Worm (Caenorhabditis elegans): ENCODE data around the gene epic-3.

Gene epic-3

ce11 chrIV:1711029-1711489, 13.1 kb downstream of the epic-3 start, which contains the start of gene rpi-2:
Gene rpi-2, plus strand, starts transcription at chrIV:1711262.
- 0 out of 2 replicates have a peak, but pooled peaks have one; percentile 40 for TF ChIP-seq scrt-1 (GFP tag; IDR thresholded peaks at IDR 0.05)
- peak; percentile 41 for TF ChIP-seq ets-7 (tag; optimal IDR thresholded peaks at IDR 0.05)
- TF ChIP-seq hmg-4 (GFP tag; optimal IDR thresholded peaks at IDR 0.05) = no peak
- TF ChIP-seq F13C5.2 (tag; optimal IDR thresholded peaks at IDR 0.05) = no peak

ce11 chrIV:1710535-1710934, 13.6 kb downstream of the epic-3 start:
- TF ChIP-seq flt-1 (GFP tag; IDR thresholded peaks at IDR 0.05) = no peak
- TF ChIP-seq hmbx-1 (tag; optimal IDR thresholded peaks at IDR 0.05) = no peak
- no peak for TF ChIP-seq hmg-4 (GFP tag; optimal IDR thresholded peaks at IDR 0.05)
- no peak for TF ChIP-seq ceh-13 (GFP tag; optimal IDR thresholded peaks at IDR 0.05)
- TF ChIP-seq scrt-1 (GFP tag; IDR thresholded peaks at IDR 0.05) = no peak
- no peak for TF ChIP-seq B0310.2 (tag; optimal IDR thresholded peaks at IDR 0.05)
- TF ChIP-seq ceh-36 (tag; optimal IDR thresholded peaks at IDR 0.05) = no peak
- TF ChIP-seq tbx-11 (GFP tag; IDR thresholded peaks at IDR 0.05) = no peak
- TF ChIP-seq F13C5.2 (tag; optimal IDR thresholded peaks at IDR 0.05) = no peak
- TF ChIP-seq sea-1 (GFP tag; conservative IDR thresholded peaks at IDR 0.05) = no peak
- no peak for TF ChIP-seq pes-1 (GFP tag; IDR thresholded peaks at IDR 0.05)
- no peak for TF ChIP-seq tbx-37 (GFP tag; conservative IDR thresholded peaks at IDR 0.05)

ce11 chrIV:1709695-1710315, 14.4 kb downstream of the epic-3 start, which contains the start of the genes pbs-1 and K08D12.3:
Gene pbs-1, minus strand, starts transcription at chrIV:1709745.
Gene K08D12.3, plus strand, starts transcription at chrIV:1710265.
- TF ChIP-seq ama-1 (optimal IDR thresholded peaks at IDR 0.05) (no peak), tra-4 (tag; optimal IDR thresholded peaks at IDR 0.05) (no peak), ceh-36 (tag; optimal IDR thresholded peaks at IDR 0.05) (no peak)

- no peak for TF ChIP-seq sea-1 (GFP tag; conservative IDR thresholded peaks at IDR 0.05)
- no peak for TF ChIP-seq pes-1 (GFP tag; IDR thresholded peaks at IDR 0.05)
- no peak for TF ChIP-seq ceh-13 (GFP tag; optimal IDR thresholded peaks at IDR 0.05)
- TF ChIP-seq hmg-4 (GFP tag; optimal IDR thresholded peaks at IDR 0.05) = no peak
- TF ChIP-seq tbx-11 (GFP tag; IDR thresholded peaks at IDR 0.05) = no peak
- no peak for TF ChIP-seq ets-7 (tag; optimal IDR thresholded peaks at IDR 0.05)
- TF ChIP-seq B0310.2 (tag; optimal IDR thresholded peaks at IDR 0.05) = no peak
Observed at ce11 chrIV:1709002-1709401, 15.2 kb downstream of the epic-3 start.

ce11 chrIV:1708426-1708826, 15.8 kb downstream of the epic-3 start:
- TF ChIP-seq pes-1 (GFP tag; IDR thresholded peaks at IDR 0.05) (no peak), tra-4 (tag; optimal IDR thresholded peaks at IDR 0.05) (no peak), tbx-37 (GFP tag; conservative IDR thresholded peaks at IDR 0.05) (no peak), hmg-4 (GFP tag; optimal IDR thresholded peaks at IDR 0.05) (no peak), aly-1 (tag; optimal IDR thresholded peaks at IDR 0.05) (no peak), ama-1 (optimal IDR thresholded peaks at IDR 0.05) (no peak), tbx-11 (GFP tag; IDR thresholded peaks at IDR 0.05) (no peak), ceh-13 (GFP tag; optimal IDR thresholded peaks at IDR 0.05) (no peak), ets-7 (tag; optimal IDR thresholded peaks at IDR 0.05) (no peak), hmbx-1 (tag; optimal IDR thresholded peaks at IDR 0.05) (no peak), B0310.2 (tag; optimal IDR thresholded peaks at IDR 0.05) (no peak), sea-1 (GFP tag; conservative IDR thresholded peaks at IDR 0.05) (no peak), ceh-36 (tag; optimal IDR thresholded peaks at IDR 0.05) (no peak), hnd-1 (tag; optimal IDR thresholded peaks at IDR 0.05) (no peak), scrt-1 (GFP tag; IDR thresholded peaks at IDR 0.05) (no peak), flt-1 (GFP tag; IDR thresholded peaks at IDR 0.05) (no peak), F13C5.2 (tag; optimal IDR thresholded peaks at IDR 0.05) (no peak)

- TF ChIP-seq hmg-4 (GFP tag; optimal IDR thresholded peaks at IDR 0.05) = no peak
- no peak for TF ChIP-seq tbx-37 (GFP tag; conservative IDR thresholded peaks at IDR 0.05)
- TF ChIP-seq aly-1 (tag; optimal IDR thresholded peaks at IDR 0.05) = no peak
- TF ChIP-seq ama-1 (optimal IDR thresholded peaks at IDR 0.05) = no peak
- TF ChIP-seq pes-1 (GFP tag; IDR thresholded peaks at IDR 0.05) = no peak
- no peak for TF ChIP-seq ets-7 (tag; optimal IDR thresholded peaks at IDR 0.05)
Observed at ce11 chrIV:1707960-1708359, 16.2 kb downstream of the epic-3 start.

- no peak for TF ChIP-seq ceh-13 (GFP tag; optimal IDR thresholded peaks at IDR 0.05)
- no peak for TF ChIP-seq sea-1 (GFP tag; conservative IDR thresholded peaks at IDR 0.05)
- no peak for TF ChIP-seq scrt-1 (GFP tag; IDR thresholded peaks at IDR 0.05)
- no peak for TF ChIP-seq aly-1 (tag; optimal IDR thresholded peaks at IDR 0.05)
- no peak for TF ChIP-seq ama-1 (optimal IDR thresholded peaks at IDR 0.05)
- no peak for TF ChIP-seq F13C5.2 (tag; optimal IDR thresholded peaks at IDR 0.05)
- no peak for TF ChIP-seq hnd-1 (tag; optimal IDR thresholded peaks at IDR 0.05)
Observed at ce11 chrIV:1706996-1707395, 17.2 kb downstream of the epic-3 start, which contains the start of gene K08D12.4. Gene K08D12.4, plus strand, starts transcription at chrIV:1707296.

- no peak for TF ChIP-seq hmbx-1 (tag; optimal IDR thresholded peaks at IDR 0.05)
- TF ChIP-seq ceh-13 (GFP tag; optimal IDR thresholded peaks at IDR 0.05) = no peak
- TF ChIP-seq flt-1 (GFP tag; IDR thresholded peaks at IDR 0.05) = no peak
- no peak for TF ChIP-seq hnd-1 (tag; optimal IDR thresholded peaks at IDR 0.05)
- no peak for TF ChIP-seq ets-7 (tag; optimal IDR thresholded peaks at IDR 0.05)
- no peak for TF ChIP-seq B0310.2 (tag; optimal IDR thresholded peaks at IDR 0.05)
- TF ChIP-seq sea-1 (GFP tag; conservative IDR thresholded peaks at IDR 0.05) = no peak
Observed at ce11 chrIV:1699599-1699998, 24.6 kb downstream of the epic-3 start, which contains the start of gene bus-2. Gene bus-2, plus strand, starts transcription at chrIV:1699899.
